Worm (Caenorhabditis elegans) whole organism, L4 larva: ENCODE results near the gene T06E4.21.
"Not testable (repeated sequence)": the region's sequence is repeated elsewhere in the genome, so short reads cannot be mapped to it uniquely, and the experiment has no call there.

Source experiments
- dve-1 ChIP-seq: sonication (generic microtip); optimal IDR thresholded peaks from 2 replicates; lab custom pipeline; 2017; ENCODE audit warnings: antibody characterized with exemption, mild to moderate bottlenecking, missing genetic modification characterization, missing compliant biosample characterization; ENCODE audit not compliant: insufficient read depth
- mdl-1 ChIP-seq, 2 experiments: fragments of 150-350 bp in 1 of 2; sonication (generic microtip) in 1 of 2; optimal IDR thresholded peaks; 2 replicates each; lab custom pipeline; 2014 to 2017; ENCODE audit warnings: missing biosample characterization in 2 of 2, missing genetic modification characterization in 2 of 2

DNA sequence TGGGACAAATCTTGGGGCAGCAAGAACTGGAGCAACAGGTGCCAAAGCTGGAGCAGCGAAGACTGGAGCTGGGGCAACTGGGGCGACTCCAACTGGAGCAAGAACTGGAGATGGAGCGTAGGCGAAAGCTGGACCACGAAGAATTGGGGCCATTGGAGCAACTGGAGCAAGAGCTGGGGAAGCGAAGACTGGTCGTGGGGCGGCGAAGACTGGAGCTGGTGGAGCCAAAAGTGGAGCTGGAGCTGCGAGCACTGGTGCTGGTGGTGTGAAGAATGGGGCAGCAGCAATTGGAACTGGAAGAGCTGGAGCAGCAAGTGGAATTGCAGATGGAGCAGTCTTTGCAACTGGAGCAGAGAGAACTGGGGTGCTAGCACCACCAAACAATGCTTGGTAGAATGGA, 29.1 kb upstream of the T06E4.21 start:
- not testable (repeated sequence) for TF ChIP-seq dve-1; mdl-1 (tag; optimal IDR thresholded peaks at IDR 0.05; lab: Kevin White, UChicago)
